Fruit fly (Drosophila melanogaster) whole organism, embryonic: ENCODE results near the gene CheB38b.

Experiments used
- Atf-2 ChIP-seq: fragments of 200-800 bp; sonication (Bioruptor generic); optimal IDR thresholded peaks from 2 replicates; lab custom pipeline; 2016; ENCODE audit warnings: missing biosample characterization, missing genetic modification characterization
- CG10209 ChIP-seq: fragments of 200-800 bp; sonication (Bioruptor generic); optimal IDR thresholded peaks from 3 replicates; lab custom pipeline; 2017; ENCODE audit warnings: missing biosample characterization, mild to moderate bottlenecking, missing genetic modification characterization, missing genetic modification reagents
- CG11247 ChIP-seq: fragments of 200-800 bp; sonication (Bioruptor generic); IDR thresholded peaks from 2 replicates; pipeline ENCODE4 v1.3.6; 2022; ENCODE audit warnings: missing biosample characterization, missing genetic modification characterization
- CG11560 ChIP-seq: fragments of 200-800 bp; sonication (Bioruptor generic); IDR thresholded peaks from 3 replicates; pipeline ENCODE4 v1.3.6; 2022; ENCODE audit warnings: missing biosample characterization, missing genetic modification characterization
- CG12236 ChIP-seq: fragments of 200-800 bp; sonication (Bioruptor generic); optimal IDR thresholded peaks from 2 replicates; lab custom pipeline; 2016; ENCODE audit warnings: missing biosample characterization, missing genetic modification characterization
- CG13624 ChIP-seq: fragments of 200-800 bp; sonication (Bioruptor generic); optimal IDR thresholded peaks from 2 replicates; lab custom pipeline; 2016; ENCODE audit warnings: missing biosample characterization, missing genetic modification characterization
- CG17912 ChIP-seq: fragments of 200-800 bp; sonication (Bioruptor generic); optimal IDR thresholded peaks from 2 replicates; lab custom pipeline; 2018; ENCODE audit warnings: missing biosample characterization, mild to moderate bottlenecking, missing genetic modification characterization
- CG18011 ChIP-seq: fragments of 200-800 bp; sonication (Bioruptor generic); optimal IDR thresholded peaks from 2 replicates; lab custom pipeline; 2017; ENCODE audit warnings: missing biosample characterization, missing genetic modification characterization, mild to moderate bottlenecking, moderate library complexity, missing genotype
- CG18619 ChIP-seq: fragments of 200-800 bp; sonication (Bioruptor generic); optimal IDR thresholded peaks from 3 replicates; lab custom pipeline; 2017; ENCODE audit warnings: missing biosample characterization, mild to moderate bottlenecking, missing genetic modification characterization
- CG18764 ChIP-seq: fragments of 200-800 bp; sonication (Bioruptor generic); optimal IDR thresholded peaks from 3 replicates; lab custom pipeline; 2016; ENCODE audit warnings: missing biosample characterization, missing genetic modification characterization
- CG2889 ChIP-seq: fragments of 200-800 bp; sonication (Bioruptor generic); IDR thresholded peaks from 3 replicates; pipeline ENCODE4 v1.3.6; 2022; ENCODE audit warnings: missing biosample characterization, missing genetic modification characterization
- CG34376 ChIP-seq: fragments of 200-800 bp; sonication (Bioruptor generic); optimal IDR thresholded peaks from 2 replicates; lab custom pipeline; 2018; ENCODE audit warnings: missing biosample characterization, mild to moderate bottlenecking, missing genetic modification characterization
- CG3847 ChIP-seq: fragments of 200-800 bp; sonication (Bioruptor generic); IDR thresholded peaks from 2 replicates; pipeline ENCODE4 v1.3.6; 2022; ENCODE audit warnings: missing biosample characterization, missing genetic modification characterization
- CG4404 ChIP-seq: fragments of 200-800 bp; sonication (Bioruptor generic); IDR thresholded peaks from 2 replicates; pipeline ENCODE4 v1.3.6; 2022; ENCODE audit warnings: missing biosample characterization, missing genetic modification characterization
- CG4854 ChIP-seq: fragments of 200-800 bp; sonication (Bioruptor generic); optimal IDR thresholded peaks from 2 replicates; lab custom pipeline; 2016; ENCODE audit warnings: missing biosample characterization, missing genetic modification characterization, inconsistent platforms
- CG6689 ChIP-seq: fragments of 200-800 bp; sonication (Bioruptor generic); IDR thresholded peaks from 2 replicates; pipeline ENCODE4 v1.3.6; 2022; ENCODE audit warnings: missing biosample characterization, missing genetic modification characterization
- E2f2 ChIP-seq: fragments of 200-800 bp; sonication (Bioruptor generic); IDR thresholded peaks from 2 replicates; pipeline ENCODE4 v1.3.6; 2022; ENCODE audit warnings: missing biosample characterization, missing genetic modification characterization
- Eip74EF ChIP-seq, 2 experiments: fragments of 200-800 bp in 1 of 2; fragments of >200 bp in 1 of 2; sonication (Bioruptor generic) in 1 of 2; optimal IDR thresholded peaks; 2 replicates each; lab custom pipeline; 2017 to 2019; ENCODE audit warnings: missing biosample characterization in 2 of 2, missing genetic modification characterization in 2 of 2, mild to moderate bottlenecking in 1 of 2, moderate library complexity in 1 of 2
- Elba2 ChIP-seq: fragments of 200-800 bp; sonication (Bioruptor generic); optimal IDR thresholded peaks from 3 replicates; lab custom pipeline; 2016; ENCODE audit warnings: missing biosample characterization, missing genetic modification characterization
- HLH3B ChIP-seq: fragments of 200-800 bp; sonication (Bioruptor generic); IDR thresholded peaks from 2 replicates; pipeline ENCODE4 v1.3.6; 2022; ENCODE audit warnings: missing biosample characterization, missing genetic modification characterization
- Hmx ChIP-seq: fragments of 200-800 bp; sonication (Bioruptor generic); optimal IDR thresholded peaks from 2 replicates; lab custom pipeline; 2016; ENCODE audit warnings: missing biosample characterization, missing genetic modification characterization
- Hr51 ChIP-seq, 2 experiments: fragments of 200-800 bp; sonication (Bioruptor generic); optimal IDR thresholded peaks; 2 replicates in 1 of 2; 3 replicates in 1 of 2; lab custom pipeline; 2016 to 2018; ENCODE audit warnings: missing biosample characterization in 2 of 2, missing genetic modification characterization in 2 of 2, mild to moderate bottlenecking in 1 of 2, moderate library complexity in 1 of 2
- Hsf ChIP-seq: fragments of 200-800 bp; sonication (Bioruptor generic); optimal IDR thresholded peaks from 3 replicates; lab custom pipeline; 2016; ENCODE audit warnings: missing biosample characterization, missing genetic modification characterization
- Lpt ChIP-seq: fragments of >200 bp; optimal IDR thresholded peaks from 2 replicates; lab custom pipeline; 2018; ENCODE audit warnings: missing biosample characterization, missing genetic modification characterization
- Mrtf ChIP-seq: fragments of 200-800 bp; sonication (Bioruptor generic); IDR thresholded peaks from 3 replicates; pipeline ENCODE4 v1.3.6; 2022; ENCODE audit warnings: missing biosample characterization, missing genetic modification characterization
- Myb ChIP-seq: fragments of 200-800 bp; sonication (Bioruptor generic); optimal IDR thresholded peaks from 2 replicates; lab custom pipeline; 2016; ENCODE audit warnings: missing biosample characterization, missing genetic modification characterization
- NC2β ChIP-seq: fragments of 200-800 bp; sonication (Bioruptor generic); optimal IDR thresholded peaks from 2 replicates; lab custom pipeline; 2016; ENCODE audit warnings: missing biosample characterization, missing genetic modification characterization
- NFAT ChIP-seq: fragments of 200-800 bp; sonication (Bioruptor generic); IDR thresholded peaks from 2 replicates; pipeline ENCODE4 v1.3.6; 2022; ENCODE audit warnings: missing biosample characterization, missing genetic modification characterization
- Nf-YC ChIP-seq: fragments of 200-800 bp; optimal IDR thresholded peaks from 3 replicates; lab custom pipeline; 2019; ENCODE audit warnings: missing biosample characterization, mild to moderate bottlenecking, missing genetic modification characterization, moderate library complexity
- Rx ChIP-seq: fragments of 200-800 bp; sonication (Bioruptor generic); IDR thresholded peaks from 2 replicates; pipeline ENCODE4 v1.3.6; 2022; ENCODE audit warnings: missing biosample characterization, missing genetic modification characterization
- Ssrp ChIP-seq: fragments of 200-800 bp; sonication (Bioruptor generic); optimal IDR thresholded peaks from 2 replicates; lab custom pipeline; 2018; ENCODE audit warnings: missing biosample characterization, mild to moderate bottlenecking, missing genetic modification characterization, moderate library complexity
- Tbp ChIP-seq: fragments of >200 bp; optimal IDR thresholded peaks from 2 replicates; lab custom pipeline; 2018; ENCODE audit warnings: missing biosample characterization, missing genetic modification characterization
- Xbp1 ChIP-seq: fragments of 200-800 bp; sonication (Bioruptor generic); optimal IDR thresholded peaks from 3 replicates; lab custom pipeline; 2016; ENCODE audit warnings: missing biosample characterization, mild to moderate bottlenecking, missing genetic modification characterization
- bsh ChIP-seq, 2 experiments: fragments of 200-800 bp; sonication (Bioruptor generic); optimal IDR thresholded peaks; 2 replicates each; lab custom pipeline; 2017 to 2018; ENCODE audit warnings: mild to moderate bottlenecking in 2 of 2, missing biosample characterization in 2 of 2, missing genetic modification characterization in 2 of 2, moderate library complexity in 1 of 2
- chif ChIP-seq, 2 experiments: fragments of 200-800 bp; sonication (Bioruptor generic); optimal IDR thresholded peaks; 3 replicates each; lab custom pipeline; 2016; ENCODE audit warnings: missing biosample characterization in 2 of 2, missing genetic modification characterization in 2 of 2
- crol ChIP-seq: fragments of 200-800 bp; sonication (Bioruptor generic); IDR thresholded peaks from 2 replicates; pipeline ENCODE4 v1.3.6; 2022; ENCODE audit warnings: missing biosample characterization, missing genetic modification characterization
- dmrt99B ChIP-seq: fragments of 200-800 bp; sonication (Bioruptor generic); optimal IDR thresholded peaks from 2 replicates; lab custom pipeline; 2018; ENCODE audit warnings: missing biosample characterization, mild to moderate bottlenecking, missing genetic modification characterization, moderate library complexity
- gsb-n ChIP-seq: fragments of 200-800 bp; sonication (Bioruptor generic); optimal IDR thresholded peaks from 3 replicates; lab custom pipeline; 2018; ENCODE audit warnings: missing biosample characterization, mild to moderate bottlenecking, missing genetic modification characterization
- gt ChIP-seq: fragments of 200-800 bp; sonication (Bioruptor generic); IDR thresholded peaks from 2 replicates; pipeline ENCODE4 v1.3.6; 2022; ENCODE audit warnings: missing biosample characterization, missing genetic modification characterization
- hkb ChIP-seq, 2 experiments: fragments of 200-800 bp in 1 of 2; fragments of >200 bp in 1 of 2; sonication (Bioruptor generic) in 1 of 2; IDR thresholded peaks in 1 of 2; optimal IDR thresholded peaks in 1 of 2; 2 replicates each; pipeline versions ENCODE4 v1.3.6 to Lab custom; 2017 to 2022; ENCODE audit warnings: missing biosample characterization in 1 of 2, missing genetic modification characterization in 1 of 2
- kah ChIP-seq: fragments of 200-800 bp; sonication (Bioruptor generic); optimal IDR thresholded peaks from 2 replicates; lab custom pipeline; 2018; ENCODE audit warnings: missing biosample characterization, mild to moderate bottlenecking, missing genetic modification characterization
- ken ChIP-seq: fragments of 200-800 bp; sonication (Bioruptor generic); IDR thresholded peaks from 3 replicates; pipeline ENCODE4 v1.3.6; 2022; ENCODE audit warnings: missing biosample characterization, missing genetic modification characterization
- mld ChIP-seq: fragments of 200-800 bp; sonication (Bioruptor generic); IDR thresholded peaks from 3 replicates; pipeline ENCODE4 v1.3.6; 2022; ENCODE audit warnings: missing biosample characterization, missing genetic modification characterization; ENCODE audit not compliant: partially characterized antibody
- pb ChIP-seq: fragments of 200-800 bp; sonication (Bioruptor generic); optimal IDR thresholded peaks from 3 replicates; lab custom pipeline; 2016; ENCODE audit warnings: missing biosample characterization, missing genetic modification characterization
- slbo ChIP-seq: fragments of 200-800 bp; sonication (Bioruptor generic); IDR thresholded peaks from 2 replicates; pipeline ENCODE4 v1.3.6; 2022; ENCODE audit warnings: missing biosample characterization, missing genetic modification characterization
- tgo ChIP-seq: fragments of 200-800 bp; sonication (Bioruptor generic); IDR thresholded peaks from 3 replicates; pipeline ENCODE4 v1.3.6; 2022; ENCODE audit warnings: missing biosample characterization, missing genetic modification characterization
- tio ChIP-seq: fragments of 200-800 bp; sonication (Bioruptor generic); optimal IDR thresholded peaks from 2 replicates; lab custom pipeline; 2017; ENCODE audit warnings: missing biosample characterization, missing genetic modification characterization, inconsistent platforms
- trem ChIP-seq: fragments of 200-800 bp; optimal IDR thresholded peaks from 3 replicates; lab custom pipeline; 2019; ENCODE audit warnings: missing biosample characterization, mild to moderate bottlenecking, missing genetic modification characterization, moderate library complexity
- zfh2 ChIP-seq: fragments of 200-800 bp; sonication (Bioruptor generic); optimal IDR thresholded peaks from 2 replicates; lab custom pipeline; 2016; ENCODE audit warnings: missing biosample characterization, missing genetic modification characterization

Gene CheB38b

DNA sequence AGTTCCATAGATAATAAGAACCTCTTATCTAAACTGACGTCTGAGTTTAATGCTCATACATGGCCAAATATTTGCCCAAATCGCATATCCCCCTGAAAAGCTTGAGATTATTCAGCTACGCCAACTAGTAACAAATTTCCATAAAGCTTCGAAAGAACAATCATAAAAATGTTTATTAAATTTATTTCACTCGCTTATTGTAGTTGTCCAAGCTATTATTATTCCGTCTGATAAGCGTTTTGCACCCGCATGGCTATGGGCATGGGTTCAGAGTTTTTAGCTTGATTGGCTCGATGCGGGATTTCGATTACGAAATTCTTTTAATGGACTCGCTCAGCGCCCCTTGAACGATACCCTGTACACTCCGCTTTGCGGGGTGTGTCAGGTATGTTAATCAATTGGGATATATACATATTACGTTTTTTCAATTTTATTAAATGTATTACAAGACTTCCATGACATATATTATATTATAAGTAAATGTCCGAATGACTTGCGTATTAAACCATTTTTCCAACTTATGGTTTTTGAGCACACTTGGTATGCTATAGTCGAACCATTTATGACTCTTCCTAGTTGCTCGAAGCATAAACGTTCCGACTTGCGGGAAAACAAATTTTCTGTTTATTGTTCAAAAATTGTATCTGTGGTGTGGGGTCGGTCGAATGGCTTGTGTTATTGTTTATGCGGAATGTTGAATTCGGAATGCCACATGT lies 11.3 kb downstream of the CheB38b start (continued):
- TF ChIP-seq Rx (GFP tag; lab: Robert Waterston, UW) (peak; percentile 89), NC2β (GFP tag; lab: Kevin White, UChicago) (peak; percentile 78), pb (no peak), CG18011 (GFP tag; lab: Kevin White, UChicago) (peak; percentile 87), CG18619 (GFP tag; lab: Kevin White, UChicago) (peak; percentile 95), kah (GFP tag; lab: Kevin White, UChicago) (peak; percentile 89), hkb (optimal IDR thresholded peaks at IDR 0.05; lab: Kevin White, UChicago) (no peak), hkb (GFP tag; IDR thresholded peaks at IDR 0.05; lab: Robert Waterston, UW) (peak; percentile 94), CG13624 (GFP tag; lab: Kevin White, UChicago) (peak; percentile 66), tio (GFP tag; lab: Kevin White, UChicago) (peak; percentile 94), CG11247 (GFP tag; lab: Robert Waterston, UW) (peak; percentile 94), gt (GFP tag; lab: Robert Waterston, UW) (peak; percentile 75), dmrt99B (tag; lab: Kevin White, UChicago) (peak; percentile 97), Hsf (GFP tag; lab: Kevin White, UChicago) (peak; percentile 94), slbo (GFP tag; lab: Robert Waterston, UW) (peak; percentile 97), zfh2 (peak; percentile 88), Elba2 (GFP tag; lab: Kevin White, UChicago) (peak; percentile 18), CG34376 (GFP tag; lab: Kevin White, UChicago) (peak; percentile 92), Mrtf (GFP tag; lab: Robert Waterston, UW) (peak; percentile 90), Hr51 (GFP tag; optimal IDR thresholded peaks at IDR 0.05; lab: Kevin White, UChicago) (peak; percentile 76 to 97), Eip74EF (GFP tag; optimal IDR thresholded peaks at IDR 0.05; lab: Kevin White, UChicago) (peak in 1 of 2 experiments; percentile 94), E2f2 (GFP tag; lab: Robert Waterston, UW) (peak; percentile 81), crol (GFP tag; lab: Robert Waterston, UW) (peak; percentile 56), Tbp (GFP tag; lab: Kevin White, UChicago) (no peak), tgo (GFP tag; lab: Robert Waterston, UW) (peak; percentile 94), Ssrp (tag; lab: Kevin White, UChicago) (peak; percentile 93), Myb (GFP tag; lab: Kevin White, UChicago) (peak; percentile 39), ken (GFP tag; lab: Robert Waterston, UW) (peak; percentile 92), Nf-YC (tag; lab: Kevin White, UChicago) (peak; percentile 85), CG6689 (GFP tag; lab: Robert Waterston, UW) (peak; percentile 96), gsb-n (tag; lab: Kevin White, UChicago) (peak; percentile 94), Hmx (GFP tag; lab: Kevin White, UChicago) (no peak), CG2889 (peak; percentile 94), CG11560 (tag; lab: Robert Waterston, UW) (peak; percentile 87), NFAT (peak; percentile 90), Xbp1 (GFP tag; lab: Kevin White, UChicago) (peak; percentile 95), mld (GFP tag; lab: Robert Waterston, UW) (peak; percentile 80; the same call in 2 of the 3 replicates), CG4404 (GFP tag; lab: Robert Waterston, UW) (peak; percentile 89), CG3847 (GFP tag; lab: Robert Waterston, UW) (peak; percentile 95), CG10209 (GFP tag; lab: Kevin White, UChicago) (peak; percentile 96), Atf-2 (peak; percentile 69), HLH3B (GFP tag; lab: Robert Waterston, UW) (peak; percentile 91), CG12236 (peak; percentile 47), CG4854 (peak; percentile 89), trem (peak; percentile 86), bsh (GFP tag; optimal IDR thresholded peaks at IDR 0.05; lab: Kevin White, UChicago) (peak in 1 of 2 experiments; percentile 97), CG17912 (GFP tag; lab: Kevin White, UChicago) (peak; percentile 57), Lpt (GFP tag; lab: Kevin White, UChicago) (no peak), chif (GFP tag; optimal IDR thresholded peaks at IDR 0.05; lab: Kevin White, UChicago) (peak; percentile 83 to 84), CG18764 (GFP tag; lab: Kevin White, UChicago) (peak; percentile 88)
